Worm (Caenorhabditis elegans) whole organism, late embryonic: ENCODE data around the gene nhr-213.

Source experiments
- F13H6.1 ChIP-seq: sonication (generic microtip); optimal IDR thresholded peaks from 2 replicates; lab custom pipeline; 2016; ENCODE audit warnings: missing genetic modification characterization, missing compliant biosample characterization
- K09A11.1 ChIP-seq: sonication (generic microtip); optimal IDR thresholded peaks from 2 replicates; lab custom pipeline; 2017; ENCODE audit warnings: antibody characterized with exemption, mild to moderate bottlenecking, missing genetic modification characterization, missing compliant biosample characterization; ENCODE audit not compliant: insufficient read depth
- ahr-1 ChIP-seq: sonication (generic microtip); optimal IDR thresholded peaks from 2 replicates; lab custom pipeline; 2016; ENCODE audit warnings: missing genetic modification characterization, missing compliant biosample characterization
- ama-1 ChIP-seq: fragments of 150-350 bp; optimal IDR thresholded peaks from 2 replicates; lab custom pipeline; 2014
- ceh-18 ChIP-seq: sonication (generic microtip); optimal IDR thresholded peaks from 2 replicates; lab custom pipeline; 2016; ENCODE audit warnings: missing genetic modification characterization, missing compliant biosample characterization
- ceh-2 ChIP-seq: sonication (generic microtip); optimal IDR thresholded peaks from 2 replicates; lab custom pipeline; 2016; ENCODE audit warnings: missing genotype, missing genetic modification characterization, missing compliant biosample characterization
- ceh-30 ChIP-seq: fragments of 150-350 bp; optimal IDR thresholded peaks from 2 replicates; lab custom pipeline; 2014; ENCODE audit warnings: missing biosample characterization, missing genetic modification characterization
- ceh-48 ChIP-seq: sonication (generic microtip); optimal IDR thresholded peaks from 2 replicates; lab custom pipeline; 2016; ENCODE audit warnings: missing genetic modification characterization, inconsistent platforms, missing compliant biosample characterization
- ceh-6 ChIP-seq: fragments of 200-800 bp; sonication (Bioruptor generic); optimal IDR thresholded peaks from 2 replicates; lab custom pipeline; 2018; ENCODE audit warnings: mild to moderate bottlenecking, missing genetic modification characterization, missing compliant biosample characterization
- che-1 ChIP-seq: sonication (generic microtip); optimal IDR thresholded peaks from 2 replicates; lab custom pipeline; 2016; ENCODE audit warnings: mild to moderate bottlenecking, missing genetic modification characterization, missing compliant biosample characterization
- dve-1 ChIP-seq: sonication (generic microtip); optimal IDR thresholded peaks from 2 replicates; lab custom pipeline; 2017; ENCODE audit warnings: antibody characterized with exemption, mild to moderate bottlenecking, missing genetic modification characterization, missing compliant biosample characterization
- elt-2 ChIP-seq: sonication (generic microtip); optimal IDR thresholded peaks from 2 replicates; lab custom pipeline; 2016; ENCODE audit warnings: missing genetic modification reagents, missing genetic modification characterization, missing compliant biosample characterization
- elt-4 ChIP-seq: sonication (generic microtip); optimal IDR thresholded peaks from 2 replicates; lab custom pipeline; 2016; ENCODE audit warnings: missing genetic modification characterization, missing compliant biosample characterization
- ets-4 ChIP-seq: sonication (generic microtip); optimal IDR thresholded peaks from 2 replicates; lab custom pipeline; 2016; ENCODE audit warnings: missing genetic modification characterization, missing compliant biosample characterization
- eyg-1 ChIP-seq: sonication (generic microtip); optimal IDR thresholded peaks from 2 replicates; lab custom pipeline; 2016; ENCODE audit warnings: missing genotype, missing genetic modification characterization, missing compliant biosample characterization
- fkh-10 ChIP-seq: fragments of 150-350 bp; optimal IDR thresholded peaks from 2 replicates; lab custom pipeline; 2014; ENCODE audit warnings: missing biosample characterization, missing genetic modification reagents, missing genetic modification characterization
- fkh-6 ChIP-seq: sonication (generic microtip); optimal IDR thresholded peaks from 2 replicates; lab custom pipeline; 2016; ENCODE audit warnings: missing genetic modification characterization, missing compliant biosample characterization
- hlh-13 ChIP-seq: fragments of 200-800 bp; sonication (Bioruptor generic); optimal IDR thresholded peaks from 2 replicates; lab custom pipeline; 2018; ENCODE audit warnings: mild to moderate bottlenecking, missing genetic modification characterization, missing compliant biosample characterization
- hlh-15 ChIP-seq: sonication (generic microtip); optimal IDR thresholded peaks from 2 replicates; lab custom pipeline; 2016; ENCODE audit warnings: missing genetic modification characterization, missing compliant biosample characterization
- hlh-30 ChIP-seq: sonication (generic microtip); optimal IDR thresholded peaks from 2 replicates; lab custom pipeline; 2017; ENCODE audit warnings: antibody characterized with exemption, missing genetic modification characterization, missing compliant biosample characterization; ENCODE audit not compliant: insufficient read depth
- hlh-6 ChIP-seq: sonication (generic microtip); optimal IDR thresholded peaks from 2 replicates; lab custom pipeline; 2016; ENCODE audit warnings: missing genotype, missing genetic modification characterization, missing compliant biosample characterization
- hlh-8 ChIP-seq: sonication (generic microtip); optimal IDR thresholded peaks from 2 replicates; lab custom pipeline; 2016; ENCODE audit warnings: missing genotype, missing genetic modification characterization, missing compliant biosample characterization
- lim-6 ChIP-seq: sonication (generic microtip); optimal IDR thresholded peaks from 2 replicates; lab custom pipeline; 2016; ENCODE audit warnings: missing genetic modification characterization, missing compliant biosample characterization
- lin-11 ChIP-seq: fragments of 200-800 bp; sonication (Bioruptor generic); optimal IDR thresholded peaks from 2 replicates; lab custom pipeline; 2018; ENCODE audit warnings: mild to moderate bottlenecking, missing genetic modification characterization, missing compliant biosample characterization
- nhr-232 ChIP-seq: sonication (generic microtip); optimal IDR thresholded peaks from 2 replicates; lab custom pipeline; 2016; ENCODE audit warnings: missing genetic modification characterization, missing compliant biosample characterization
- pax-1 ChIP-seq: fragments of 150-350 bp; optimal IDR thresholded peaks from 2 replicates; lab custom pipeline; 2014; ENCODE audit warnings: missing biosample characterization, missing genetic modification characterization
- pqm-1 ChIP-seq: sonication (generic microtip); optimal IDR thresholded peaks from 2 replicates; lab custom pipeline; 2016; ENCODE audit warnings: missing genetic modification characterization, missing compliant biosample characterization
- pros-1 ChIP-seq: fragments of 150-350 bp; optimal IDR thresholded peaks from 2 replicates; lab custom pipeline; 2014; ENCODE audit warnings: missing biosample characterization, missing genetic modification reagents, missing genetic modification characterization
- ref-2 ChIP-seq: sonication (generic microtip); optimal IDR thresholded peaks from 2 replicates; lab custom pipeline; 2016; ENCODE audit warnings: missing genetic modification characterization, missing compliant biosample characterization
- rnt-1 ChIP-seq: sonication (generic microtip); optimal IDR thresholded peaks from 2 replicates; lab custom pipeline; 2016; ENCODE audit warnings: missing genetic modification characterization, missing compliant biosample characterization
- sdc-2 ChIP-seq: sonication (generic microtip); optimal IDR thresholded peaks from 2 replicates; lab custom pipeline; 2016; ENCODE audit warnings: missing genotype, missing genetic modification characterization, missing compliant biosample characterization
- sox-2 ChIP-seq: fragments of 200-800 bp; sonication (Bioruptor generic); IDR thresholded peaks from 2 replicates; pipeline ENCODE4 v1.3.6; 2022; ENCODE audit warnings: missing genetic modification reagents, missing genetic modification characterization, missing compliant biosample characterization
- sox-4 ChIP-seq: sonication (generic microtip); optimal IDR thresholded peaks from 2 replicates; lab custom pipeline; 2017; ENCODE audit warnings: mild to moderate bottlenecking, missing genetic modification characterization, inconsistent platforms, missing compliant biosample characterization
- tbx-2 ChIP-seq: sonication (generic microtip); optimal IDR thresholded peaks from 2 replicates; lab custom pipeline; 2016; ENCODE audit warnings: missing genetic modification characterization, missing compliant biosample characterization
- tbx-7 ChIP-seq: sonication (generic microtip); optimal IDR thresholded peaks from 2 replicates; lab custom pipeline; 2016; ENCODE audit warnings: missing genotype, missing genetic modification characterization, missing compliant biosample characterization
- unc-55 ChIP-seq: sonication (generic microtip); optimal IDR thresholded peaks from 2 replicates; lab custom pipeline; 2017; ENCODE audit warnings: missing biosample characterization, missing genetic modification reagents, missing genetic modification characterization
- unc-86 ChIP-seq: sonication (generic microtip); optimal IDR thresholded peaks from 2 replicates; lab custom pipeline; 2016; ENCODE audit warnings: missing genetic modification characterization, missing compliant biosample characterization
- zip-5 ChIP-seq: sonication (generic microtip); optimal IDR thresholded peaks from 2 replicates; lab custom pipeline; 2016; ENCODE audit warnings: missing genetic modification characterization, missing compliant biosample characterization
- ztf-16 ChIP-seq: sonication (generic microtip); optimal IDR thresholded peaks from 2 replicates; lab custom pipeline; 2017; ENCODE audit warnings: missing genetic modification characterization, missing compliant biosample characterization

The nhr-213 gene

DNA sequence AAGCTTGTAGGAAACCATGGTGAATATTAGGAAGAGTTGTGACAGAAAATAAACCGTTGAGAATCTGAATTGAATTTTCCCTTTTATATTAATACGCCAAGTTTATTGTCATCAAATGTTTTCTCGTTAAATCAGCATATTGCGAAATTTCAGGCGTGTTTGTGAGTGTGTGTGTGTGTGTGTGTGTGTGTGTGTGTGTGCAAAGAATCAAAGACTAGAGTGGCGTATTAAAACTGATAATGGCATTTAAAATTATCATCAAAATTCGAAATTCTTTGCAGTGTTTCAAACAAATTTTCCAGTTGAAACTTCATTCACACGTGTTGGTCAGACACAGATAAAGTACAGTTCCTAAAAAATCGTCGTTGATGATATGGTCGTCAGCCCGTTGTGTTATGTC, 19.3 kb upstream of the nhr-213 start, which contains the start of gene gst-38:
TSS of gene gst-38 (minus strand) at position 152 of the 400 bp plus-strand sequence.
- no peak for TF ChIP-seq lin-11 (tag; lab: Kevin White, UChicago)
- TF ChIP-seq ceh-30 (tag; lab: Kevin White, UChicago), result no peak
- no peak for TF ChIP-seq K09A11.1
- TF ChIP-seq nhr-232 (tag; lab: Kevin White, UChicago), result no peak
- TF ChIP-seq sox-2 (GFP tag; lab: Robert Waterston, UW), result no peak
- TF ChIP-seq fkh-10, result no peak
- TF ChIP-seq hlh-8 (tag; lab: Kevin White, UChicago), result no peak
- TF ChIP-seq ceh-2 (tag; lab: Kevin White, UChicago), result no peak
- no peak for TF ChIP-seq sox-4
- no peak for TF ChIP-seq pqm-1 (tag; lab: Kevin White, UChicago)
- TF ChIP-seq che-1 (tag; lab: Kevin White, UChicago), result no peak
- TF ChIP-seq tbx-2 (tag; lab: Kevin White, UChicago), result no peak
- TF ChIP-seq tbx-7, result no peak
- no peak for TF ChIP-seq eyg-1 (tag; lab: Kevin White, UChicago)

DNA sequence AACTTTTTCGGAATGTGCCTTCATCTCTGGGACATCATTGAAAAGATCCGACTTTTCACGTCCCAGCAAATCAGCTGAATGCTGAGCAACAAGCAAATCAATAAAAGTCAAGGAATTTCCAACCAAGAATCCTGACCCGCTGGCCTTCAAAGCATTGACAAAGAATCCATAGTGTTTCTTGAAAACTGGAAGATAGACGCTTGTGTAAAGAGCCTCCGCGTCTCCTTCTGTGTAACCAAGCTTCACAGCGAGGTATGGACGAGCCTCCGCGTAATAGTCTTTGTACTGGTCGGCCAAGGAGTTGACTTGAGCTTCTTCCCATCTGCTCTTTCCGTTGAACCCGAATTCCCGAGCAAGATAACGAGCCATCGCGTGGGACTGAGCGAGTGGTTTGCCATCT, 18.7 kb upstream of the nhr-213 start:
- no peak for TF ChIP-seq ztf-16
- no peak for TF ChIP-seq unc-55
- no peak for TF ChIP-seq pros-1
- no peak for TF ChIP-seq ceh-6 (GFP tag; lab: Kevin White, UChicago)
- TF ChIP-seq hlh-13 (GFP tag; lab: Kevin White, UChicago), result no peak
- TF ChIP-seq K09A11.1, result no peak
- no peak for TF ChIP-seq ref-2 (tag; lab: Kevin White, UChicago)
- no peak for TF ChIP-seq ceh-2 (tag; lab: Kevin White, UChicago)
- no peak for TF ChIP-seq fkh-6 (tag; lab: Kevin White, UChicago)

DNA sequence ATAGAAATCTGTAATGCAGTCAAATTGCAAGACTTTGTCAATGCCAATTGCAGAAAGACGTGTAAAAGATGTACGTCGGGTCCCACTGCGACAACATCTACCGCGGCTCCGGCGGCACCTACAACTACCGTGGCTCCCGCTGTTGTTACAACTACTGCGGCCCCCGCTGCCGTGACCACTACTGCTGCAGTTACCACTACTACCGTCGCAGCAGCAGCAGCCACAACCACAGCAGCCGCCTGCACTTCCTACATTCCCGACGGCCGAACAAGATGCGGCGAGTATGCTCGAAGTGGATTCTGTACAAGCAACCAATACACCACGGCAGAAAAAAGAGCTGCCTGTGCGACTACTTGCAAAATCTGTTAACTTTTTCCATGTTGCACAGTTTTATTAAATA, 18.2 kb upstream of the nhr-213 start:
- TF ChIP-seq hlh-30 (tag; lab: Kevin White, UChicago) (no peak), elt-2 (tag; lab: Kevin White, UChicago) (no peak)
- TF ChIP-seq, all 69 proteins: peak for 0

DNA sequence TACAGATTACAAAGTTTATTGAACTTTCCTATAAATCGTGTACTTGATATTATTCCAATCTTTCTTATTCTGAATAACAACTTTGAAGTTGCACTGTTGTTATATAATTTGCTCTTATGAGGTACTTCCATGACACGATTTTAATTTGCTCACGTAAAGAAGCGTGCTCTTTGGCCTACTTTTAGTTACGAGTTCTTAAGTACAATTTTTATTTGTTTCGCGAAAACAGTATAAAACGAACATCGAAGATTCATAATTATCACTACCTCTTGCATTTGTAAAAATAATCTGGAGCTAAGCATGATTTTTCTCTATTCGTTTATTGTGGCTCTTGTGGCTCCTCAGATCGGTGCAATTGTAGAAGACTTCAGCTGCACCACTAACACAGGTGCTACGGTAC, 17.1 kb upstream of the nhr-213 start, which contains the start of gene F35E8.7:
TSS of gene F35E8.7 (plus strand) at position 301 of the 400 bp plus-strand sequence.
- TF ChIP-seq dve-1 (tag; lab: Kevin White, UChicago) (no peak), hlh-6 (tag; lab: Kevin White, UChicago) (no peak), unc-55 (no peak), ets-4 (tag; lab: Kevin White, UChicago) (no peak)

DNA sequence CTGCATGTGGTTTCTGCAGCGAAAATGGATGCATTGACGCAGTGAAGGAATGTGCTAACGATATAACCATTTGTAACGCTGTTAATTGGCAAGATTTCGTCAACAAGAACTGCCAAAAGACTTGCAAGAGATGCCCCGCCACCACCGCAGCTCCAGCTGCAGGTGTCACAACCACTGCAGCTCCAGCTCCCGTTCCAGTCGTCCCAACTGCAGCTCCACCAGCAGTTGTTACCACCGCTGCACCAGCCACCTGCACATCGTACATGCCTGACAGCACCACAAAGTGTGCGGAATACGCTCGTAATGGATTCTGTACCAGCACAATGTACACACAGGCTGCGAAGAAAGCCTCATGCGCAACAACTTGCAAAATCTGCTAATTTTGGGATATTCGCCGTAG, 16.1 kb upstream of the nhr-213 start:
- no peak for TF ChIP-seq sdc-2
- TF ChIP-seq ceh-48, result no peak
- no peak for TF ChIP-seq nhr-232 (tag; lab: Kevin White, UChicago)
- TF ChIP-seq F13H6.1, result no peak
- TF ChIP-seq che-1 (tag; lab: Kevin White, UChicago), result no peak
- TF ChIP-seq lim-6 (tag; lab: Kevin White, UChicago), result no peak
- TF ChIP-seq fkh-6 (tag; lab: Kevin White, UChicago), result no peak
- no peak for TF ChIP-seq lin-11 (tag; lab: Kevin White, UChicago)
- no peak for TF ChIP-seq ceh-18
- no peak for TF ChIP-seq ahr-1 (tag; lab: Kevin White, UChicago)
- no peak for TF ChIP-seq hlh-15
- TF ChIP-seq unc-55, result no peak
- no peak for TF ChIP-seq ama-1
- no peak for TF ChIP-seq hlh-8 (tag; lab: Kevin White, UChicago)

DNA sequence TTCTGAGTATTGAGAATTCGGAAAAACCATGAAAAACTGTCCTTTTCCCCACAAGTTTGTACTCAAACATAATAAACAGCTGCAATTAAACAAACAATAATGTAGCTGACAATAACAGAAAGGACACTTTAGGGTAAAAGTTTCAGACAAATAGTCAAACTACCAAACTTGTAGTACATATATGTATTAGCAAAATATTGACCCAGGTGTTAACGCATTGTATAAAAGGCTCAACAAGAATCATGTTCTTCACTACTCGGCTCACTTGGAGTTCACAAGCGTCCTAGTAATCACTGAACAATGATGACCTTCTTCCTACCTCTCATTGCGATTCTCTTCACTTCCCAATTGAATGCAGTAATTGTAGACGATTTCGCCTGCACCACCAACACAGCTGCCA, 15.3 kb upstream of the nhr-213 start, which contains the start of gene F35E8.6:
TSS of gene F35E8.6 (plus strand) at position 301 of the 400 bp plus-strand sequence.
- TF ChIP-seq ceh-48 (no peak), tbx-2 (tag; lab: Kevin White, UChicago) (no peak), rnt-1 (tag; lab: Kevin White, UChicago) (no peak), hlh-15 (no peak), elt-2 (tag; lab: Kevin White, UChicago) (no peak), pqm-1 (tag; lab: Kevin White, UChicago) (no peak), fkh-6 (tag; lab: Kevin White, UChicago) (no peak), ama-1 (no peak), elt-4 (tag; lab: Kevin White, UChicago) (no peak), pax-1 (no peak), ceh-2 (tag; lab: Kevin White, UChicago) (no peak), unc-86 (tag; lab: Kevin White, UChicago) (no peak), zip-5 (no peak), nhr-232 (tag; lab: Kevin White, UChicago) (no peak), ets-4 (tag; lab: Kevin White, UChicago) (no peak), hlh-30 (tag; lab: Kevin White, UChicago) (no peak)
